Worm (Caenorhabditis elegans): ENCODE measurements around the gene F45E4.5.

DNA sequence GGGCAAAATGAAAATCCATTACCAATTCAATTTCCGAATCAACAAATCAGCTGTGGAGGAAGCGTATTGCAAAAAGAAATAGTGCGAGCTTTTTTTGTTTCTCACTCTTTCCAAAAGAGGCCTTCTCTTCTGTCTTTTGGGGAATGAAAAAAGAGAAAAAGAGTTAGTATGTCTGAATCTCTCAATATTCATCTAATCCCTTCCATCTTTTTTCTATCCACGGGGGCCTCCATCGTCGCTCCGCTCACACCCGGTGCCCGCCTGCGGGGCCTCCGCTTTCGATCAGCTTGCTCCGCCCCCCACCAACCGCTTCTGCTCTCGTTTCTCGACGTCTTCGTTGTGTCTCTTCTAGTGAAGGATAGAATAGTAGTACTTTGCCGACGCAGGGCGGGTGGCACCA, 9.6 kb downstream of the F45E4.5 start:
- no peak for TF ChIP-seq mdl-1 (tag; optimal IDR thresholded peaks at IDR 0.05)
- TF ChIP-seq ztf-11 (tag; optimal IDR thresholded peaks at IDR 0.05) = no peak
- TF ChIP-seq fos-1 (tag; optimal IDR thresholded peaks at IDR 0.05) = no peak
- TF ChIP-seq ceh-90 (tag; optimal IDR thresholded peaks at IDR 0.05) = no peak
- TF ChIP-seq zip-4 (GFP tag; optimal IDR thresholded peaks at IDR 0.05) = no peak
